Fruit fly (Drosophila melanogaster): ENCODE measurements around the gene CG6299.
A peak's percentile ranks its signal among the peaks of the same experiment; 100 is the strongest.

CG6299 gene

DNA sequence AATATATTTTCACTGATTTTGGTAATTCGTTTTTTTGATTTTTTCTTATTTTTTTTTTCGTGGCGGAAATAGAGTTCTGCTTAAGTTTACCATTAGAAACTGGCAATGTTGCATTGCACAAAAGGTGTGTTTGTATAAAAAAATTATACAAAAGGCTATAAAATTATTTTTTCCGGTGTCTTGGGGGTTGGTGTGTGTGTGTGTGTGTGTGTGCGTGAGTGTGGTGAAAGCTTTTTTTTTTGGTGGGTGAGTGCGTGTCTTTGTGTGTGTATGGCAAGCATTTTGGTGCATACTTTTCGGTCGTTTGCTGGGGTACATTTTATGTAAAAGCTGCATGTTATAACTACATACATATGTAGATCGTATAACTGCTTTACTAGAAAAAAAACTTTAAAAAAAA, 48.9 kb downstream of the CG6299 start (continued):
- TF ChIP-seq Jarid2 (GFP tag; optimal IDR thresholded peaks at IDR 0.05) (no peak), Vsx1 (GFP tag; optimal IDR thresholded peaks at IDR 0.05) (no peak), CG15601 (tag; optimal IDR thresholded peaks at IDR 0.05) (no peak), Med (GFP tag) (no peak), CG7786 (GFP tag; optimal IDR thresholded peaks at IDR 0.05) (no peak), Adf1 (GFP tag; IDR thresholded peaks at IDR 0.05) (no peak), CG7928 (GFP tag; optimal IDR thresholded peaks at IDR 0.05) (no peak), h (optimal IDR thresholded peaks at IDR 0.05) (no peak), Fer3 (tag; optimal IDR thresholded peaks at IDR 0.05) (no peak), Eip74EF (GFP tag; optimal IDR thresholded peaks at IDR 0.05) (no peak), Sox102F (GFP tag; optimal IDR thresholded peaks at IDR 0.05) (peak; percentile 36), CG13894 (tag; optimal IDR thresholded peaks at IDR 0.05) (no peak), amos (GFP tag; IDR thresholded peaks at IDR 0.05; ENCODE audit: partially characterized antibody) (no peak), fd64A (GFP tag; optimal IDR thresholded peaks at IDR 0.05) (no peak), CG7745 (tag; optimal IDR thresholded peaks at IDR 0.05) (no peak), zf30C (GFP tag; optimal IDR thresholded peaks at IDR 0.05) (peak; percentile 32), CG12104 (GFP tag; optimal IDR thresholded peaks at IDR 0.05) (no peak), CkIIα-i1 (GFP tag; IDR thresholded peaks at IDR 0.05) (no peak), gem (tag; optimal IDR thresholded peaks at IDR 0.05) (no peak), CG8089 (GFP tag; optimal IDR thresholded peaks at IDR 0.05) (no peak), CG17186 (GFP tag; optimal IDR thresholded peaks at IDR 0.05) (no peak), pzg (GFP tag; optimal IDR thresholded peaks at IDR 0.05) (no peak), hbn (GFP tag; IDR thresholded peaks at IDR 0.05; ENCODE audit: partially characterized antibody) (no peak), ken (GFP tag; IDR thresholded peaks at IDR 0.05) (no peak), CG3407 (GFP tag; optimal IDR thresholded peaks at IDR 0.05) (no peak), Hr3 (GFP tag; optimal IDR thresholded peaks at IDR 0.05) (no peak), oc (tag; optimal IDR thresholded peaks at IDR 0.05) (no peak), dimm (GFP tag; IDR thresholded peaks at IDR 0.05) (no peak), CG11456 (GFP tag; IDR thresholded peaks at IDR 0.05) (no peak), Hand (GFP tag; optimal IDR thresholded peaks at IDR 0.05) (no peak), gcm2 (GFP tag; optimal IDR thresholded peaks at IDR 0.05) (no peak), Dad (GFP tag; optimal IDR thresholded peaks at IDR 0.05) (no peak), CG2712 (tag; optimal IDR thresholded peaks at IDR 0.05) (no peak), B-H1 (GFP tag; IDR thresholded peaks at IDR 0.05) (no peak), E2f1 (GFP tag; IDR thresholded peaks at IDR 0.05) (no peak), Xbp1 (GFP tag; optimal IDR thresholded peaks at IDR 0.05) (peak; percentile 30), kay (GFP tag; optimal IDR thresholded peaks at IDR 0.05) (no peak), MBD-R2 (GFP tag; IDR thresholded peaks at IDR 0.05) (no peak), zfh1 (GFP tag; IDR thresholded peaks at IDR 0.05) (no peak), CG9876 (GFP tag; optimal IDR thresholded peaks at IDR 0.05) (no peak), CG13123 (GFP tag; optimal IDR thresholded peaks at IDR 0.05) (no peak), CG6813 (GFP tag; optimal IDR thresholded peaks at IDR 0.05) (no peak), luna (GFP tag; optimal IDR thresholded peaks at IDR 0.05) (no peak), tio (GFP tag; optimal IDR thresholded peaks at IDR 0.05) (no peak), sens-2 (GFP tag; IDR thresholded peaks at IDR 0.05) (no peak), z (GFP tag; IDR thresholded peaks at IDR 0.05) (no peak), CG31388 (GFP tag; optimal IDR thresholded peaks at IDR 0.05) (no peak), pros (GFP tag; optimal IDR thresholded peaks at IDR 0.05) (no peak), CG32532 (GFP tag; IDR thresholded peaks at IDR 0.05) (peak; percentile 25; the same call in 1 of the 2 replicates), nmo (GFP tag; optimal IDR thresholded peaks at IDR 0.05) (no peak), pfk (GFP tag; optimal IDR thresholded peaks at IDR 0.05) (no peak), fd96Cb (tag; optimal IDR thresholded peaks at IDR 0.05) (no peak)
